Fruit fly (Drosophila melanogaster): ENCODE data around the gene CG34178.

CG34178 gene

dm6 chr2L:4459543-4459942 is 25.8 kb downstream of the CG34178 start, which contains the start of the genes mRpL27 and CG15435 (continued):
- TF ChIP-seq Meics (GFP tag; optimal IDR thresholded peaks at IDR 0.05) (no peak), sisA (GFP tag; IDR thresholded peaks at IDR 0.05) (no peak), pita (GFP tag; optimal IDR thresholded peaks at IDR 0.05) (no peak), NFAT (GFP tag; IDR thresholded peaks at IDR 0.05) (no peak), CG13123 (GFP tag; optimal IDR thresholded peaks at IDR 0.05) (no peak), CG10267 (tag; optimal IDR thresholded peaks at IDR 0.05) (peak; percentile 82), Mrtf (GFP tag; IDR thresholded peaks at IDR 0.05) (no peak), CG9437 (GFP tag; optimal IDR thresholded peaks at IDR 0.05) (no peak), bbx (GFP tag; IDR thresholded peaks at IDR 0.05; ENCODE audit: partially characterized antibody) (no peak), Dbx (GFP tag; IDR thresholded peaks at IDR 0.05) (no peak), CG15601 (tag; optimal IDR thresholded peaks at IDR 0.05) (peak; percentile 69), ac (GFP tag; optimal IDR thresholded peaks at IDR 0.05) (no peak), CG43689 (GFP tag; IDR thresholded peaks at IDR 0.05) (no peak), B-H2 (GFP tag; optimal IDR thresholded peaks at IDR 0.05) (no peak), Deaf1 (tag; optimal IDR thresholded peaks at IDR 0.05) (no peak), HLH54F (GFP tag; optimal IDR thresholded peaks at IDR 0.05) (peak; percentile 32), dati (GFP tag; IDR thresholded peaks at IDR 0.05) (no peak), CG2889 (GFP tag; IDR thresholded peaks at IDR 0.05) (no peak), CG4854 (GFP tag; optimal IDR thresholded peaks at IDR 0.05) (peak; percentile 88), CG1233 (GFP tag; optimal IDR thresholded peaks at IDR 0.05) (peak; percentile 25), CG34422 (GFP tag; IDR thresholded peaks at IDR 0.05) (no peak), dysf (GFP tag; IDR thresholded peaks at IDR 0.05) (peak; percentile 34; the same call in 1 of the 3 replicates), HLH3B (GFP tag; IDR thresholded peaks at IDR 0.05) (no peak), CG2199 (GFP tag; IDR thresholded peaks at IDR 0.05) (no peak), CG2129 (GFP tag; IDR thresholded peaks at IDR 0.05; ENCODE audit: partially characterized antibody) (no peak), C15 (GFP tag; IDR thresholded peaks at IDR 0.05) (no peak), CG17328 (GFP tag; IDR thresholded peaks at IDR 0.05) (0 out of 2 replicates have a peak, but pooled peaks have one; percentile 17), otp (GFP tag; IDR thresholded peaks at IDR 0.05) (no peak), aop (GFP tag; IDR thresholded peaks at IDR 0.05) (no peak), pzg (GFP tag; optimal IDR thresholded peaks at IDR 0.05) (peak; percentile 75), PHDP (tag; optimal IDR thresholded peaks at IDR 0.05) (peak; percentile 45), eyg (GFP tag; optimal IDR thresholded peaks at IDR 0.05) (no peak), maf-S (GFP tag; optimal IDR thresholded peaks at IDR 0.05) (no peak), CrebB (tag; optimal IDR thresholded peaks at IDR 0.05) (no peak), CG13894 (tag; optimal IDR thresholded peaks at IDR 0.05) (peak; percentile 31), inv (GFP tag; IDR thresholded peaks at IDR 0.05; ENCODE audit: partially characterized antibody) (no peak), Dek (tag; optimal IDR thresholded peaks at IDR 0.05) (peak; percentile 45), insv (GFP tag; optimal IDR thresholded peaks at IDR 0.05) (no peak), nerfin-2 (GFP tag; IDR thresholded peaks at IDR 0.05; ENCODE audit: partially characterized antibody) (no peak), sima (GFP tag; optimal IDR thresholded peaks at IDR 0.05) (no peak), Sin3A (optimal IDR thresholded peaks at IDR 0.05) (peak; percentile 77), CG1024 (GFP tag; IDR thresholded peaks at IDR 0.05) (no peak), CG7928 (GFP tag; optimal IDR thresholded peaks at IDR 0.05) (no peak), D (optimal IDR thresholded peaks at IDR 0.05) (no peak), D (GFP tag; optimal IDR thresholded peaks at IDR 0.05) (no peak), CG12769 (tag; optimal IDR thresholded peaks at IDR 0.05) (no peak), z (GFP tag; IDR thresholded peaks at IDR 0.05) (no peak), CoRest (tag; optimal IDR thresholded peaks at IDR 0.05) (peak; percentile 61), org-1 (GFP tag; optimal IDR thresholded peaks at IDR 0.05) (no peak), CG16779 (GFP tag; IDR thresholded peaks at IDR 0.05) (no peak), Gug (GFP tag; IDR thresholded peaks at IDR 0.05) (no peak), CG2120 (GFP tag; optimal IDR thresholded peaks at IDR 0.05) (peak; percentile 68), dm (GFP tag; optimal IDR thresholded peaks at IDR 0.05) (peak; percentile 3)
